Worm (Caenorhabditis elegans) whole organism, L4/young adult: ENCODE measurements around the gene F42G2.7.

Experiments used
- W03F9.2 ChIP-seq: fragments of 150-350 bp; optimal IDR thresholded peaks from 2 replicates; lab custom pipeline; 2014; ENCODE audit warnings: missing biosample characterization, missing genetic modification characterization
- him-1 ChIP-seq: sonication (generic microtip); optimal IDR thresholded peaks from 2 replicates; lab custom pipeline; 2016; ENCODE audit warnings: missing genotype, missing genetic modification reagents, missing genetic modification characterization, missing compliant biosample characterization

DNA sequence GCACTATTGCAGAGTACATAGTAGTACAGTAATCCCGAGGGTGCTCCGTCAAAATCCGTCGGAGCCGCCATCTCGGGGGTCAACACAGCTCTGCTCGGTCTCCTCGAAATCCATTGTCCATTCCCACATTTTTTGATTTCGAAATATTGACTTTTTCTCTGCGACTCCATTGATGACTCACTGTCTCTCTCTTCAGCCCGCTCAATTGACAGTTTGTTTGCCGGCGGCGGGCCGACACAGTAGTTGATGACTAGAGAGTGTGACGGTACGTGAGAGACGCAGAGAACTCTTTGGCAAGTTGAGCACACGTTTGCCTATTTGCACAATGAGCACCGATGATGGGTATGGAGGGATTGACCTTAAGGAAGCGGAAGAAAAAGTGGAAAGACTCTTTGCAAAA, 36.9 kb downstream of the F42G2.7 start:
- TF ChIP-seq W03F9.2 (tag; lab: Kevin White, UChicago) (no peak), him-1 (tag; lab: Kevin White, UChicago) (no peak)
